Fruit fly (Drosophila melanogaster): ENCODE data around the gene Gk2.
A peak's percentile ranks its signal among the peaks of the same experiment; 100 is the strongest.

Gene Gk2

dm6 chr3L:1742552-1743097 lies 4.4 kb downstream of the Gk2 start:
- TF ChIP-seq usp (GFP tag; optimal IDR thresholded peaks at IDR 0.05), result no peak
- TF ChIP-seq CG8478 (optimal IDR thresholded peaks at IDR 0.05), result no peak
- no peak for TF ChIP-seq pan (optimal IDR thresholded peaks at IDR 0.05)
- TF ChIP-seq EcR (GFP tag; optimal IDR thresholded peaks at IDR 0.05), result no peak
- TF ChIP-seq Dll (optimal IDR thresholded peaks at IDR 0.05), result no peak
- no peak for TF ChIP-seq psq (optimal IDR thresholded peaks at IDR 0.05)

DNA sequence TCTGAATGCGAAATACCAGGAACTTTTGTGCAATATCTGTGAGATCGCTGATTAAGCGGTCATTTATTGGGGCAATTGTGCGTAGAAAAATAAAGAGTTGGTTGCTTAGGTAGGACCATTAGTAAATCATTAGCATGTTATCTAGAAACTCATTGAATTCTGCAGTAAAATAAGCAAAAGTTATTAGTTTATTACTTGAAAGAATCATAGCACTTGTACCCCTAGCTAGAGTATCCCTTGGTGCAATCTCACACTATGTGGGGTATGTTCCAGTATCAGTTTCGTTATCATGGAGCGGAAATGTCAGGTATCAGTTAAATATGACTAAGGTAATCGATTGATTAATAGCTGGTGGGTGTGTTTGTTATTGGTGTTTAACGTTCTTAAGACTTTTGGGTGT lies 7.2 kb downstream of the Gk2 start:
- no peak for TF ChIP-seq psq (optimal IDR thresholded peaks at IDR 0.05)
- no peak for TF ChIP-seq usp (GFP tag; optimal IDR thresholded peaks at IDR 0.05)
- no peak for TF ChIP-seq Dll (optimal IDR thresholded peaks at IDR 0.05)
- no peak for TF ChIP-seq pan (optimal IDR thresholded peaks at IDR 0.05)
- no peak for TF ChIP-seq EcR (GFP tag; optimal IDR thresholded peaks at IDR 0.05)
- TF ChIP-seq CG8478 (optimal IDR thresholded peaks at IDR 0.05), result no peak

dm6 chr3L:1746338-1747199 lies 8.4 kb downstream of the Gk2 start, which contains the start of gene CG13921:
Gene CG13921, plus strand, starts transcription at chr3L:1746907.
- TF ChIP-seq EcR (GFP tag; optimal IDR thresholded peaks at IDR 0.05), result no peak
- TF ChIP-seq CG8478 (optimal IDR thresholded peaks at IDR 0.05), result no peak
- TF ChIP-seq pan (optimal IDR thresholded peaks at IDR 0.05), result no peak
- TF ChIP-seq Dll (optimal IDR thresholded peaks at IDR 0.05), result no peak
- TF ChIP-seq usp (GFP tag; optimal IDR thresholded peaks at IDR 0.05), result no peak
- no peak for TF ChIP-seq psq (optimal IDR thresholded peaks at IDR 0.05)

dm6 chr3L:1748218-1748617 lies 10.0 kb downstream of the Gk2 start:
- no peak for TF ChIP-seq Dll (optimal IDR thresholded peaks at IDR 0.05)
- no peak for TF ChIP-seq EcR (GFP tag; optimal IDR thresholded peaks at IDR 0.05)
- TF ChIP-seq usp (GFP tag; optimal IDR thresholded peaks at IDR 0.05), result no peak
- no peak for TF ChIP-seq psq (optimal IDR thresholded peaks at IDR 0.05)
- no peak for TF ChIP-seq CG8478 (optimal IDR thresholded peaks at IDR 0.05)
- TF ChIP-seq pan (optimal IDR thresholded peaks at IDR 0.05), result no peak

DNA sequence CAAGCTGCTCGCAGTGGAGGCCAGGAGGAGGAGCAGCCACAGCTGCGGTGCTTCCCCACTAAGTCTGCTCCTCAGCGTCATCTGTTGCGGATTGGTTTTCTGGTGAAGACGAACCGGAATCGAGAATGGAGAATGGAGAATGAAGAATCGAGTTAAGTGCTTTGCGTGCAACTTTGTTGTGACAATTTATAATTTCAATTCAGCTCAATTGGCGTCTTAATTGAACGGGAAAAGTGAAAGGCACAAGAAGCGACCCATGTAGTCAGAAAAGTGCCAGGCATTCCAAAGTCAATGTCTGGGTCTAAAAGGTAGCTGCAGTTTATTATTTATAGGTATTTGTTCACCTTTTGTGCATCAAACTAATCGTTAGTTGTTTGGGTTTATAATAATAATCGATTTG lies 16.1 kb downstream of the Gk2 start:
- TF ChIP-seq usp (GFP tag; optimal IDR thresholded peaks at IDR 0.05) (no peak), EcR (GFP tag; optimal IDR thresholded peaks at IDR 0.05) (no peak)

DNA sequence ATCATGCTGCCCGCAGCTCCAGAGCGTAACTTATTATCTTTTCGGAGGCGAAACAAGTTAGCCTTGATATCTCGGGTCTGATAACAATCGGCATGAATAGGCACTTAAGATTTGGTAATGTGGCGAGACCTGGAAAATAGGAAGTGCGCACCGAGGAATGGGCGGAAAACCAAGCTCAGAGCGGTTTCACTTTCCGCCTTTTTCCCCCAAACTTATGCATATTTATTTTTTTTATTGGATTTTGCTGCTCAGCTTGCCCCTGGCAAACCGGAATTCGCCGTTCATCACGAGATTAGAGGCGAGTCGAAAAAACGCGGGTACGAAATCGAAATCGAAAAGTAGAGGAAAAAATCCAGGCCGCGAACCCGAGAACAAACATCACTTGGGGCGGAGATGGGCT lies 16.7 kb downstream of the Gk2 start:
- no peak for TF ChIP-seq Dll (optimal IDR thresholded peaks at IDR 0.05)
- TF ChIP-seq usp (GFP tag; optimal IDR thresholded peaks at IDR 0.05), result no peak
- no peak for TF ChIP-seq pan (optimal IDR thresholded peaks at IDR 0.05)
- no peak for TF ChIP-seq psq (optimal IDR thresholded peaks at IDR 0.05)
- no peak for TF ChIP-seq CG8478 (optimal IDR thresholded peaks at IDR 0.05)
- TF ChIP-seq EcR (GFP tag; optimal IDR thresholded peaks at IDR 0.05), result no peak

DNA sequence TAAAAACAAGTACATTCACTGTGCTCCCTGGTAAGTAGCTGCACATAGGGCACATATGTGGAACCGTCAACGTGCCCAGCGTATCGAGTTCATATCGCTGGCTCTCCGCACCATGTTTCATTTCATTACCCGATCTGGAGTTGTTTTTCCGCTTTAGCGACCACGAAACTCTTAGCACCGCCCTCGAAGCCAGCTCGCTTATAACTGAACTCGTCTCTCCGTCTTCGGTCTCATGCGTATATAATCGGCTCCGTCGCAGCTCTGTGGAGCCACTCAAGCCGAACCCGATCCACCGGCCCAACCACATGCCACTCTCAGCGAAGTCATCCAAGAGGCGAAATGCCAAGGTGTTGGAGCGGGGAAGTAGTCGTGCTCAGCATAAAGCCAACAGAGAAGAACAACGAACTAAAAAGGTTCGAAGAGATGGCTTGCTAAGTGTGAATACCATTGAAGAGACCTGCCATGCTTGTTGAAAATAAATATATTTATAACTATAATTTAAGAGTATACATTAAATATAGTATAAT lies 17.3 kb downstream of the Gk2 start, which contains the start of gene Cht2:
Cht2 (minus strand) TSS at position 477 of the 527 bp plus-strand sequence.
- TF ChIP-seq usp (GFP tag; optimal IDR thresholded peaks at IDR 0.05), result no peak
- peak; percentile 63 for TF ChIP-seq Dll (optimal IDR thresholded peaks at IDR 0.05)
- TF ChIP-seq psq (optimal IDR thresholded peaks at IDR 0.05), result no peak
- TF ChIP-seq CG8478 (optimal IDR thresholded peaks at IDR 0.05), result no peak

DNA sequence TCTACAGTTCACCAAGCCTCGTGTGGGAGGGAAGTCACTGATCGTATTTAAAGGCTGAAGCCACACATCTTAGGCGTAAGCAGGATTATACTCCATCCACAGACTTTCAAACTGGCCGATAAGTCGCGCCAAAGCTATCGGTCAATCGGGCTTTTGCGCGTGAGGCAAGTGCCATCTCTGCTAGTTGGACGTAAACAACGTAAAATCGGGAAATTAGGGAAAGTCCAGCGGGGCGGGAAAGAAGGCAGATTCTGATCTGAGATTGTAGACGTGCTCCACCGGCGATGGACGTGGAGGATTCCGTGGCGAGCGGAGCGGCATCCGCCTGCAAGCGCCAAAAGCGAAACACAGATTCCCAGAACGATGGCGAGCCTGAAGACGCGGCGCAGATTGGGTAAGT lies 17.9 kb downstream of the Gk2 start, which contains the start of gene CG8001:
CG8001 (plus strand) TSS at position 17 of the 400 bp plus-strand sequence.
- TF ChIP-seq CG8478 (optimal IDR thresholded peaks at IDR 0.05) (no peak), EcR (GFP tag; optimal IDR thresholded peaks at IDR 0.05) (no peak), usp (GFP tag; optimal IDR thresholded peaks at IDR 0.05) (no peak), psq (optimal IDR thresholded peaks at IDR 0.05) (no peak), Dll (optimal IDR thresholded peaks at IDR 0.05) (no peak), pan (optimal IDR thresholded peaks at IDR 0.05) (no peak)

DNA sequence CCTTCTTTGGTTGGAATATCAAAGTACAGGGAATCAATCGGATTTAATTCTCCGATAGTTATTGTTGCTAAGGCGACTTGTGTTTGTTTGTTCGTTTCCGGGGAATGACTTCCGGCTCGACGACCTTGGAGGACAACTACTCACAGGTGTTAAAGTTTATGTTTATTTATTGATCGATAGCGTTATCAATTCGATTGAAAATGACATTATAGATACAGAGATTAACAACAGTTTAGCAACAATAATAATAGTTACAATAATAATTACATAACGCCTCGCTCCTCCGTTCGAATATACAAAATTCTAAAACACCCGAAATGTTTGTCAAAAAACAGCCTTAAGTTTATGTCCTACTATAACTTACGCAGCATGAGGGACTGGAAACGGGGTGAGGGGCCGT lies 33.5 kb downstream of the Gk2 start, which contains the start of gene Dhc62B:
Dhc62B (minus strand) TSS at position 101 of the 400 bp plus-strand sequence.
- TF ChIP-seq Dll (optimal IDR thresholded peaks at IDR 0.05), result no peak

dm6 chr3L:1772593-1772992 lies 34.4 kb downstream of the Gk2 start:
- no peak for TF ChIP-seq pan (optimal IDR thresholded peaks at IDR 0.05)
- TF ChIP-seq usp (GFP tag; optimal IDR thresholded peaks at IDR 0.05), result no peak
- no peak for TF ChIP-seq CG8478 (optimal IDR thresholded peaks at IDR 0.05)
- TF ChIP-seq EcR (GFP tag; optimal IDR thresholded peaks at IDR 0.05), result no peak
- TF ChIP-seq psq (optimal IDR thresholded peaks at IDR 0.05), result no peak
- TF ChIP-seq Dll (optimal IDR thresholded peaks at IDR 0.05), result no peak

DNA sequence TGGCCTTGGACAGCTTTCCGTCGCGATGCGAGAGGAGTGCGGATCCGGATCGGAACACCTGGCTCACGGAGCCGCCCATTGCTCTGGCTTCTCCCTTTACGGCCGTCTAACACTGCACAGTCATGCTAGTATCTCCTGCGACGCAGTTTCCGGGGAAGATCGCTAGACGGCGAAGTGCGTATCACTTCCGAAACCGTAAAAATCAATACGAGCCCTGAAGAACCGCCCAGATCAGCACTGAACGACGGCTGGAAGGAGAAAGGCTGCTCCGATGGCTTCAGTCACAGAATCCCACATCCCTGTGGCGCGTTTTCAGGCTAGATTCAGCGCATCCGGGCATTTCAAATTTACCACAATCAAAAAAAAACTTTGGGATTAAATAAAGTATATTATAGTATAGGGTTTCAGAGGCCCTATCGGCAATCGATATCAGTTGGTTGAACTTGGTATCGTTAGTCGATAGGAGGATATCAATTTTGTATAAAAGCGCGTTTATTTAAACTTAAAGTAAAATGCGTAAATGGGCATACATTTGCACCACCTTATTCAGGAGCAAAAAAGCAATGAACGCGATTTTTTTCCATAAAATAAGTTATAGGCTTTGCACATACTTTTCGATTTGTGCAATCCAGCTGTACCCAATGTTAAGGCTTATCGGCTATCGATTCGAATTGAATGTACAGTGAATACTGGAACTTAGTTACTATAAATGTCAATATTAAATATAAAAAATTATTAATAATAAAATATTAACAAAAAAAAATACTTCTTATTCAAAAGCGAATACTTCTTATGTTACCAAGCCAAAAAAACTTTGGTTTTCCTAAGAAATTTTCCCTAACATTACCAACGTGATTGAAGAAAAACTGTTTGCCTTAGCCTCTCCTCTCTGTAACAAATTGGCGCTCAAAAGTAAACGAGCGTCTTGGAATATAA lies 36.8 kb downstream of the Gk2 start, which contains the start of the genes CG13933 and PolD2:
CG13933 (minus strand) TSS at position 435 of the 936 bp plus-strand sequence.
PolD2 (plus strand) TSS at position 921 of the 936 bp plus-strand sequence.
- TF ChIP-seq EcR (GFP tag; optimal IDR thresholded peaks at IDR 0.05) (no peak), psq (optimal IDR thresholded peaks at IDR 0.05) (no peak), usp (GFP tag; optimal IDR thresholded peaks at IDR 0.05) (no peak), pan (optimal IDR thresholded peaks at IDR 0.05) (no peak), Dll (optimal IDR thresholded peaks at IDR 0.05) (no peak), CG8478 (optimal IDR thresholded peaks at IDR 0.05) (no peak)

Measured in whole organism.